Worm (Caenorhabditis elegans): ENCODE results near the gene F35E8.1.

F35E8.1 gene

DNA sequence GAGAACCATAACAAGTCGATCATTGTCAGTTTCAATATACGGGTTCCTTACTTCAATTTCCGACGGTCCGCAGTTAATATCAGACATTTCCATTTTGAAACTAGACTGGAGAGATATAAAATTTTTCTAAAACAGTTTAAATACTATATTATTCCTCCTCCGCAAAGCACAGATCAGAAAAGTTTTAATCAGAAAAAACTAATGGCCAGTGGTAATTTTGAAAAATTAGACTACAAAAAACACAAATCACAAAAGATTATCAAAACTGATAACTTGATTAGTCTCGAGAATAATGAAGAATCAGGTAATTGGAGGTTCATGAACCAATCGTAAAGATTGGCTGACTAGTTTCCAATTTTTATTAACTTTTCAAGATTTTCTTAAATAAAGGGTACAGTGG lies 19.5 kb downstream of the F35E8.1 start, which contains the start of gene T06C12.9:
Gene T06C12.9 (minus strand): TSS at position 101 of the 400 bp plus-strand sequence.
- no peak for TF ChIP-seq ztf-23 (GFP tag; IDR thresholded peaks at IDR 0.05)

ce11 chrV:15884698-15885097 lies 20.7 kb downstream of the F35E8.1 start, which contains the start of gene oac-42:
Gene oac-42, minus strand, starts transcription at chrV:15884798.
- TF ChIP-seq ztf-29 (GFP tag; IDR thresholded peaks at IDR 0.05) (no peak), med-1 (GFP tag; optimal IDR thresholded peaks at IDR 0.05; ENCODE audit: insufficient read depth) (no peak), tab-1 (GFP tag; IDR thresholded peaks at IDR 0.05) (no peak), T22C8.4 (GFP tag; IDR thresholded peaks at IDR 0.05) (no peak), ztf-23 (GFP tag; IDR thresholded peaks at IDR 0.05) (no peak), cog-1 (tag; optimal IDR thresholded peaks at IDR 0.05) (no peak), flt-1 (GFP tag; IDR thresholded peaks at IDR 0.05) (no peak), klf-2 (GFP tag; conservative IDR thresholded peaks at IDR 0.05) (no peak), ref-1 (GFP tag; conservative IDR thresholded peaks at IDR 0.05) (no peak)

- TF ChIP-seq ref-1 (GFP tag; conservative IDR thresholded peaks at IDR 0.05): no peak
- no peak for TF ChIP-seq ztf-29 (GFP tag; IDR thresholded peaks at IDR 0.05)
- TF ChIP-seq cog-1 (tag; optimal IDR thresholded peaks at IDR 0.05): no peak
- no peak for TF ChIP-seq flt-1 (GFP tag; IDR thresholded peaks at IDR 0.05)
Observed at ce11 chrV:15880705-15881104, 24.7 kb downstream of the F35E8.1 start.

DNA sequence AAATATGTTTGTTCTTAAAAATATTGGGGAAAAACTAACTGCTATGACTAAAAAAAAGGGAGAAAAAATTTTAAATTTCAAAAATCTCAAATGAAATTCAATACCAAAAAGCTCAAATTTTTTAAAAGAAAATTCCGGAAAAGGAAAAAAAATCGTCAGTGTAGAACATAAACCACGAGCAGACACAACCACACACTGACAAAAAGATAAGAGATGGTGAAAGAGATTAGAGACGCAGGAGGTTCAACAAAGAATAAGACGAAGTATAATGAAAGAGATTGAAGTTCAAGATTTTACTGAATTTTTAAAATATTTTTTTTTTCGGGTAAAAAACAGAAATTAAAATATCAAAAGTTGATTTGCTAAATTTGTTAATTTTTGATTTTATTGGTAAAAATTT lies 25.4 kb downstream of the F35E8.1 start:
- TF ChIP-seq klf-2 (GFP tag; conservative IDR thresholded peaks at IDR 0.05) (no peak), tab-1 (GFP tag; IDR thresholded peaks at IDR 0.05) (no peak), ref-1 (GFP tag; conservative IDR thresholded peaks at IDR 0.05) (no peak), T22C8.4 (GFP tag; IDR thresholded peaks at IDR 0.05) (no peak), ztf-29 (GFP tag; IDR thresholded peaks at IDR 0.05) (no peak), ztf-23 (GFP tag; IDR thresholded peaks at IDR 0.05) (no peak)

DNA sequence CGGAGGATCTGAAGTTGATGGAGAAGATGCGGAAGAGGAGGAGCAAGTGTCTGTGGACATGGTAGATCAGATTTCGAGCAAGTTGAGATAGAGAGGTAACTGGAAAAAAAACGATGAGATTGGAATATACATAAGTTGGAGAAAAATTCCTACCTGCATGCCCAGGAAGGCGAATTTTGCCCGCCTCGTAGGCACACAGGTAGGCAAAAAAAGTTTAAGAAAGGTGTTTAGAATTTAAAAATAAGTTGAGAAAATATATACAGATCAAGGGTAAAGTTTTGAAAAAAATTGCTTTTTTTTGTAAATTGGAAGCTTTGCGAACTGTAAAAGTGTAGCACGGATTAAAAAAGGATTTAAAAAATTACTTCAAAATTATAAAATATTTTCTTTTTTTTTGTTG lies 25.9 kb downstream of the F35E8.1 start, which contains the start of gene nhr-84:
Gene nhr-84 (minus strand): TSS at position 101 of the 400 bp plus-strand sequence.
- TF ChIP-seq ztf-29 (GFP tag; IDR thresholded peaks at IDR 0.05) (no peak), ztf-23 (GFP tag; IDR thresholded peaks at IDR 0.05) (no peak), med-1 (GFP tag; optimal IDR thresholded peaks at IDR 0.05; ENCODE audit: insufficient read depth) (no peak), tab-1 (GFP tag; IDR thresholded peaks at IDR 0.05) (no peak), klf-2 (GFP tag; conservative IDR thresholded peaks at IDR 0.05) (no peak), cog-1 (tag; optimal IDR thresholded peaks at IDR 0.05) (no peak), T22C8.4 (GFP tag; IDR thresholded peaks at IDR 0.05) (no peak), ref-1 (GFP tag; conservative IDR thresholded peaks at IDR 0.05) (no peak), flt-1 (GFP tag; IDR thresholded peaks at IDR 0.05) (no peak)

DNA sequence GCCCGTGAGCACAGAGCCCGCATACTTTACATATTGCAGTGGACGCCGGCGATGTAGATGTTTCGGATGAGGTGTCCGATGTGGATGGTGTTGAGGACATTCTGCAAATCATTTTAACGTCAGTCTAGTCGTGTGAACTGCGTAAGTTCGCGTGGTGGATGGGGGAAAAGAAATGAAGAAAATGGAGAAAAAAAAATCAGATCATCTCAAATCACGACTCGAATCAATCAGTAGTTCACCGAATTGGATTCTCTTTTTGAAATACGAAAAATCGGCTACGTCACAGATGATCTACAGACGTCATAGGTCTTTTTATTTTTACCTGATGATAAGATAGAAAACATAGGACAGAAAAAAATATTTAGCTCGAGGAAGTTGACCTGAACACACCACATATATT lies 29.1 kb downstream of the F35E8.1 start, which contains the start of gene nhr-102:
Gene nhr-102 (minus strand): TSS at position 101 of the 400 bp plus-strand sequence.
- TF ChIP-seq T22C8.4 (GFP tag; IDR thresholded peaks at IDR 0.05) (no peak), ztf-23 (GFP tag; IDR thresholded peaks at IDR 0.05) (no peak), ref-1 (GFP tag; conservative IDR thresholded peaks at IDR 0.05) (no peak), tab-1 (GFP tag; IDR thresholded peaks at IDR 0.05) (no peak), flt-1 (GFP tag; IDR thresholded peaks at IDR 0.05) (no peak), cog-1 (tag; optimal IDR thresholded peaks at IDR 0.05) (no peak), ztf-29 (GFP tag; IDR thresholded peaks at IDR 0.05) (no peak), klf-2 (GFP tag; conservative IDR thresholded peaks at IDR 0.05) (no peak), med-1 (GFP tag; optimal IDR thresholded peaks at IDR 0.05; ENCODE audit: insufficient read depth) (no peak)

- TF ChIP-seq klf-2 (GFP tag; conservative IDR thresholded peaks at IDR 0.05): peak; percentile 99
- TF ChIP-seq ref-1 (GFP tag; conservative IDR thresholded peaks at IDR 0.05): peak; percentile 100
- TF ChIP-seq ztf-23 (GFP tag; IDR thresholded peaks at IDR 0.05): peak; percentile 99
- peak; percentile 100 for TF ChIP-seq ztf-29 (GFP tag; IDR thresholded peaks at IDR 0.05)
- peak; percentile 96 for TF ChIP-seq cog-1 (tag; optimal IDR thresholded peaks at IDR 0.05)
- TF ChIP-seq flt-1 (GFP tag; IDR thresholded peaks at IDR 0.05): peak; percentile 99
- TF ChIP-seq tab-1 (GFP tag; IDR thresholded peaks at IDR 0.05): peak; percentile 100
- peak; percentile 99 for TF ChIP-seq T22C8.4 (GFP tag; IDR thresholded peaks at IDR 0.05)
- peak; percentile 91 for TF ChIP-seq med-1 (GFP tag; optimal IDR thresholded peaks at IDR 0.05; ENCODE audit: insufficient read depth)
Observed at ce11 chrV:15873762-15874161, 31.7 kb downstream of the F35E8.1 start.

DNA sequence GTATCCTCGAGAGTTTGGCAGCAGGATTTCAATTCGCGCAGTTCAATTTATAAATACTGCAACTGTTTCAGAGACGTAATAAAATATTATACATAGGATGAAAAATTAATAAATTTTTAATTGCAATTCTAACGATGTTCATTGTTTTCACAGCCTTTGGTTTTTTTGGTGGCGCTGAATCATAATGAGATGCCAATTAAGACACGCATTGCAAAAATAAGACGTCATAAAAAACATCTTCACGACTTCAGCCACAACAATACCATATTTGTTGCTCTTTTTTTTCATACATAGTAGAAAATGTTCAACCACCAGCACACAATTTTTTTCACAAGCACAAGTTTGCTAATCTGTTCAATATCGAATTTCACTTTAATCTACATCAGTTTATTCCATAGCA lies 33.2 kb downstream of the F35E8.1 start, which contains the start of gene str-56:
Gene str-56 (plus strand): TSS at position 301 of the 400 bp plus-strand sequence.
- TF ChIP-seq ref-1 (GFP tag; conservative IDR thresholded peaks at IDR 0.05): no peak
- TF ChIP-seq cog-1 (tag; optimal IDR thresholded peaks at IDR 0.05): no peak
- no peak for TF ChIP-seq T22C8.4 (GFP tag; IDR thresholded peaks at IDR 0.05)
- no peak for TF ChIP-seq ztf-29 (GFP tag; IDR thresholded peaks at IDR 0.05)
- TF ChIP-seq ztf-23 (GFP tag; IDR thresholded peaks at IDR 0.05): no peak

DNA sequence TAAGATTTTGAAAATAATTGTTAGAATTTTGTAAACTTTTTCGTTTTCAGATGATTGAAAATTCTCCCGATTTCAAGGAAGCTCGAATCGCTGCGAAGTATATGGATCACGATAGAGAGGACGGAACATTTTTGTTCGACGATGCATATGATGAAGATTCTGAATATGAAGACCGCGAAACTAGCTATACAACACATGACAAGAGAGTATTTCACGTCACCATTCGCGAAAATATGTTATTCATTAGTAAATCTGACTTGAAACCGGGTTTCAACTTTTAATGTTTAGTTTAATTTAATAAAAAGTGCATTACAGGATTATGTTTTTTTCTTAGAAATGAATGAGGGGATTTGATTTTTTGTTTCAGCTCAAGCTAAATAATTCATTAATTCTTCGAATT lies 35.1 kb downstream of the F35E8.1 start, which contains the start of gene str-57:
Gene str-57 (plus strand): TSS at position 301 of the 400 bp plus-strand sequence.
- TF ChIP-seq flt-1 (GFP tag; IDR thresholded peaks at IDR 0.05) (no peak), cog-1 (tag; optimal IDR thresholded peaks at IDR 0.05) (no peak), ztf-29 (GFP tag; IDR thresholded peaks at IDR 0.05) (no peak), med-1 (GFP tag; optimal IDR thresholded peaks at IDR 0.05; ENCODE audit: insufficient read depth) (no peak), T22C8.4 (GFP tag; IDR thresholded peaks at IDR 0.05) (no peak), tab-1 (GFP tag; IDR thresholded peaks at IDR 0.05) (no peak), ztf-23 (GFP tag; IDR thresholded peaks at IDR 0.05) (no peak), klf-2 (GFP tag; conservative IDR thresholded peaks at IDR 0.05) (no peak), ref-1 (GFP tag; conservative IDR thresholded peaks at IDR 0.05) (no peak)

- TF ChIP-seq klf-2 (GFP tag; conservative IDR thresholded peaks at IDR 0.05) (no peak), flt-1 (GFP tag; IDR thresholded peaks at IDR 0.05) (no peak), med-1 (GFP tag; optimal IDR thresholded peaks at IDR 0.05; ENCODE audit: insufficient read depth) (no peak), ztf-29 (GFP tag; IDR thresholded peaks at IDR 0.05) (no peak), cog-1 (tag; optimal IDR thresholded peaks at IDR 0.05) (no peak), ref-1 (GFP tag; conservative IDR thresholded peaks at IDR 0.05) (no peak), ztf-23 (GFP tag; IDR thresholded peaks at IDR 0.05) (no peak), tab-1 (GFP tag; IDR thresholded peaks at IDR 0.05) (no peak), T22C8.4 (GFP tag; IDR thresholded peaks at IDR 0.05) (no peak)
Observed at ce11 chrV:15867373-15867772, 38.1 kb downstream of the F35E8.1 start, which contains the start of gene fbxa-197. Gene fbxa-197, plus strand, starts transcription at chrV:15867673.

Data from whole organism, midembryonic.